Worm (Caenorhabditis elegans) whole organism, L1 larva: ENCODE measurements around the gene F44E7.7.

Experiments used
- aha-1 ChIP-seq: fragments of 150-350 bp; optimal IDR thresholded peaks from 2 replicates; lab custom pipeline; 2014; ENCODE audit warnings: missing biosample characterization, missing genetic modification characterization
- aly-2 ChIP-seq: fragments of 150-350 bp; optimal IDR thresholded peaks from 2 replicates; lab custom pipeline; 2014; ENCODE audit warnings: missing biosample characterization, missing genetic modification characterization
- ama-1 ChIP-seq: fragments of 150-350 bp; optimal IDR thresholded peaks from 2 replicates; lab custom pipeline; 2014
- blmp-1 ChIP-seq: fragments of 150-350 bp; optimal IDR thresholded peaks from 2 replicates; lab custom pipeline; 2014; ENCODE audit warnings: missing biosample characterization, missing genetic modification characterization
- ceh-63 ChIP-seq: fragments of 200-800 bp; sonication (Bioruptor generic); optimal IDR thresholded peaks from 2 replicates; lab custom pipeline; 2018; ENCODE audit warnings: mild to moderate bottlenecking, missing genetic modification characterization, missing compliant biosample characterization
- ceh-8 ChIP-seq: fragments of 200-800 bp; sonication (Bioruptor generic); optimal IDR thresholded peaks from 2 replicates; lab custom pipeline; 2018; ENCODE audit warnings: mild to moderate bottlenecking, missing genetic modification characterization, moderate library complexity, missing compliant biosample characterization
- ceh-82 ChIP-seq, 3 experiments: fragments of 150-350 bp in 1 of 3; sonication (generic microtip) in 2 of 3; optimal IDR thresholded peaks; 2 replicates each; lab custom pipeline; 2014 to 2017; ENCODE audit warnings: missing biosample characterization in 3 of 3, missing genetic modification characterization in 3 of 3
- ceh-90 ChIP-seq: sonication (generic microtip); optimal IDR thresholded peaks from 2 replicates; lab custom pipeline; 2016; ENCODE audit warnings: missing genetic modification characterization, missing compliant biosample characterization
- ces-1 ChIP-seq: fragments of 150-350 bp; optimal IDR thresholded peaks from 2 replicates; lab custom pipeline; 2014; ENCODE audit warnings: missing biosample characterization, missing genetic modification reagents, missing genetic modification characterization
- dpl-1 ChIP-seq, 3 experiments: fragments of 150-350 bp in 2 of 3; sonication (generic microtip) in 1 of 3; optimal IDR thresholded peaks; 2 replicates each; lab custom pipeline; 2014 to 2017; ENCODE audit warnings: missing biosample characterization in 3 of 3, missing genetic modification characterization in 3 of 3, missing genetic modification reagents in 3 of 3
- efl-1 ChIP-seq, 4 experiments: fragments of 150-350 bp; optimal IDR thresholded peaks in 3 of 4; peaks in 1 of 4; 1 replicate in 1 of 4; 2 replicates in 3 of 4; lab custom pipeline; 2014; ENCODE audit warnings: missing biosample characterization in 2 of 4, missing genetic modification characterization in 2 of 4, missing genetic modification reagents in 2 of 4
- egl-13 ChIP-seq: sonication (generic microtip); optimal IDR thresholded peaks from 2 replicates; lab custom pipeline; 2016; ENCODE audit warnings: missing genotype, missing genetic modification reagents, missing genetic modification characterization, missing compliant biosample characterization
- egl-27 ChIP-seq, 2 experiments: fragments of 150-350 bp in 1 of 2; sonication (generic microtip); optimal IDR thresholded peaks; 3 replicates each; lab custom pipeline; 2017 to 2018; ENCODE audit warnings: missing biosample characterization in 2 of 2, missing genetic modification characterization in 2 of 2, missing genetic modification reagents in 2 of 2
- elt-2 ChIP-seq: sonication (generic microtip); optimal IDR thresholded peaks from 2 replicates; lab custom pipeline; 2016; ENCODE audit warnings: missing genetic modification characterization, mild to moderate bottlenecking, inconsistent platforms, missing compliant biosample characterization, missing genetic modification reagents
- elt-3 ChIP-seq, 6 experiments: fragments of 150-350 bp in 1 of 6; sonication (generic microtip); optimal IDR thresholded peaks; 2 replicates each; lab custom pipeline; 2017 to 2018; ENCODE audit warnings: missing biosample characterization in 6 of 6, missing genetic modification characterization in 6 of 6, inconsistent platforms in 1 of 6
- fkh-4 ChIP-seq: sonication (generic microtip); optimal IDR thresholded peaks from 2 replicates; lab custom pipeline; 2016; ENCODE audit warnings: missing compliant biosample characterization, missing genetic modification characterization, borderline replicate concordance
- grh-1 ChIP-seq: fragments of 200-800 bp; sonication (Bioruptor generic); IDR thresholded peaks from 2 replicates; pipeline ENCODE4 v1.3.6; 2022; ENCODE audit warnings: missing genetic modification reagents, missing genetic modification characterization, missing compliant biosample characterization
- hlh-4 ChIP-seq: sonication (generic microtip); optimal IDR thresholded peaks from 2 replicates; lab custom pipeline; 2016; ENCODE audit warnings: mild to moderate bottlenecking, missing genetic modification characterization, missing compliant biosample characterization
- hpl-2 ChIP-seq: fragments of 150-350 bp; optimal IDR thresholded peaks from 2 replicates; lab custom pipeline; 2014; ENCODE audit warnings: missing biosample characterization, missing genetic modification reagents, missing genetic modification characterization
- irx-1 ChIP-seq: sonication (generic microtip); optimal IDR thresholded peaks from 2 replicates; lab custom pipeline; 2016; ENCODE audit warnings: missing genetic modification characterization, missing compliant biosample characterization
- isw-1 ChIP-seq: fragments of 200-800 bp; sonication (Bioruptor generic); IDR thresholded peaks from 2 replicates; pipeline ENCODE4 v1.3.6; 2022; ENCODE audit warnings: missing genetic modification characterization, missing compliant biosample characterization
- lin-14 ChIP-seq: fragments of 200-800 bp; sonication (Bioruptor generic); optimal IDR thresholded peaks from 2 replicates; lab custom pipeline; 2018; ENCODE audit warnings: mild to moderate bottlenecking, missing genetic modification characterization, moderate library complexity, missing compliant biosample characterization
- lin-15B ChIP-seq: fragments of 150-350 bp; sonication (generic microtip); optimal IDR thresholded peaks from 3 replicates; lab custom pipeline; 2014; ENCODE audit warnings: missing biosample characterization, missing genetic modification characterization
- lin-35 ChIP-seq, 2 experiments: fragments of 150-350 bp; optimal IDR thresholded peaks; 2 replicates each; lab custom pipeline; 2014; ENCODE audit warnings: missing biosample characterization in 2 of 2, missing genetic modification characterization in 2 of 2, missing genetic modification reagents in 2 of 2
- lir-3 ChIP-seq: sonication (generic microtip); optimal IDR thresholded peaks from 2 replicates; lab custom pipeline; 2016; ENCODE audit warnings: mild to moderate bottlenecking, missing genetic modification characterization, moderate library complexity, missing compliant biosample characterization; ENCODE audit not compliant: poor library complexity
- lsy-2 ChIP-seq, 2 experiments: fragments of 150-350 bp; optimal IDR thresholded peaks; 2 replicates each; lab custom pipeline; 2014; ENCODE audit warnings: missing biosample characterization in 2 of 2, missing genetic modification characterization in 2 of 2
- mab-9 ChIP-seq: fragments of 200-800 bp; sonication (Bioruptor generic); IDR thresholded peaks from 2 replicates; pipeline ENCODE4 v1.3.6; 2022; ENCODE audit warnings: missing genetic modification reagents, missing genetic modification characterization, missing compliant biosample characterization
- mdl-1 ChIP-seq, 2 experiments: fragments of 150-350 bp; optimal IDR thresholded peaks; 2 replicates each; lab custom pipeline; 2014 to 2017; ENCODE audit warnings: missing biosample characterization in 2 of 2, missing genetic modification characterization in 2 of 2, inconsistent platforms in 1 of 2
- mep-1 ChIP-seq: fragments of 150-350 bp; optimal IDR thresholded peaks from 2 replicates; lab custom pipeline; 2014; ENCODE audit warnings: missing biosample characterization, missing genetic modification characterization
- nhr-11 ChIP-seq: fragments of 150-350 bp; optimal IDR thresholded peaks from 2 replicates; lab custom pipeline; 2014; ENCODE audit warnings: missing biosample characterization, missing genetic modification characterization
- nhr-12 ChIP-seq: sonication (generic microtip); optimal IDR thresholded peaks from 2 replicates; lab custom pipeline; 2017; ENCODE audit warnings: missing biosample characterization, missing genetic modification characterization
- nhr-20 ChIP-seq: sonication (generic microtip); optimal IDR thresholded peaks from 2 replicates; lab custom pipeline; 2016; ENCODE audit warnings: mild to moderate bottlenecking, missing genetic modification characterization, missing compliant biosample characterization
- nhr-237 ChIP-seq: fragments of 150-350 bp; optimal IDR thresholded peaks from 2 replicates; lab custom pipeline; 2014; ENCODE audit warnings: missing biosample characterization, missing genetic modification characterization
- nhr-28 ChIP-seq: fragments of 150-350 bp; optimal IDR thresholded peaks from 2 replicates; lab custom pipeline; 2014; ENCODE audit warnings: missing biosample characterization, missing genetic modification characterization
- nhr-47 ChIP-seq: sonication (generic microtip); optimal IDR thresholded peaks from 2 replicates; lab custom pipeline; 2016; ENCODE audit warnings: mild to moderate bottlenecking, missing genetic modification characterization, moderate library complexity, missing compliant biosample characterization
- nhr-71 ChIP-seq: sonication (generic microtip); optimal IDR thresholded peaks from 2 replicates; lab custom pipeline; 2016; ENCODE audit warnings: mild to moderate bottlenecking, missing genetic modification characterization, moderate library complexity, missing compliant biosample characterization
- nhr-76 ChIP-seq: sonication (generic microtip); optimal IDR thresholded peaks from 2 replicates; lab custom pipeline; 2017; ENCODE audit warnings: missing biosample characterization, missing genetic modification characterization
- nhr-84 ChIP-seq: sonication (generic microtip); optimal IDR thresholded peaks from 2 replicates; lab custom pipeline; 2017; ENCODE audit warnings: missing biosample characterization, missing genetic modification characterization
- nhr-85 ChIP-seq: sonication (generic microtip); peaks from one replicate; lab custom pipeline; 2016; ENCODE audit warnings: missing genetic modification characterization, inconsistent platforms, missing compliant biosample characterization
- pax-3 ChIP-seq: fragments of 200-800 bp; sonication (Bioruptor generic); optimal IDR thresholded peaks from 2 replicates; lab custom pipeline; 2018; ENCODE audit warnings: mild to moderate bottlenecking, missing genetic modification characterization, moderate library complexity, missing compliant biosample characterization
- skn-1 ChIP-seq: fragments of 150-350 bp; optimal IDR thresholded peaks from 2 replicates; lab custom pipeline; 2014; ENCODE audit warnings: missing biosample characterization, missing genetic modification characterization
- snu-23 ChIP-seq: sonication (generic microtip); optimal IDR thresholded peaks from 2 replicates; lab custom pipeline; 2016; ENCODE audit warnings: missing genetic modification characterization, missing compliant biosample characterization
- sup-37 ChIP-seq: fragments of 200-800 bp; sonication (Bioruptor generic); optimal IDR thresholded peaks from 2 replicates; lab custom pipeline; 2018; ENCODE audit warnings: mild to moderate bottlenecking, missing genetic modification characterization, missing compliant biosample characterization
- tlp-1 ChIP-seq: fragments of 150-350 bp; optimal IDR thresholded peaks from 2 replicates; lab custom pipeline; 2014; ENCODE audit warnings: missing biosample characterization, missing genetic modification characterization
- unc-30 ChIP-seq: sonication (generic microtip); optimal IDR thresholded peaks from 2 replicates; lab custom pipeline; 2017; ENCODE audit warnings: missing biosample characterization, missing genetic modification characterization
- unc-62 ChIP-seq: fragments of 150-350 bp; optimal IDR thresholded peaks from 2 replicates; lab custom pipeline; 2014; ENCODE audit warnings: missing biosample characterization, missing genetic modification reagents, missing genetic modification characterization
- unc-86 ChIP-seq: sonication (generic microtip); optimal IDR thresholded peaks from 2 replicates; lab custom pipeline; 2016; ENCODE audit warnings: missing genetic modification characterization, missing compliant biosample characterization
- vab-15 ChIP-seq: sonication (generic microtip); optimal IDR thresholded peaks from 2 replicates; lab custom pipeline; 2017; ENCODE audit warnings: missing genotype, mild to moderate bottlenecking, missing genetic modification characterization, missing compliant biosample characterization
- zip-4 ChIP-seq: fragments of 200-800 bp; sonication (Bioruptor generic); optimal IDR thresholded peaks from 2 replicates; lab custom pipeline; 2018; ENCODE audit warnings: mild to moderate bottlenecking, missing genetic modification characterization, moderate library complexity, missing compliant biosample characterization
- ztf-11 ChIP-seq, 2 experiments: sonication (generic microtip); optimal IDR thresholded peaks; 2 replicates each; lab custom pipeline; 2016 to 2017; ENCODE audit warnings: missing genetic modification characterization in 2 of 2, missing biosample characterization in 1 of 2, missing compliant biosample characterization in 1 of 2

The F44E7.7 gene

ce11 chrV:5782687-5783086, 2.6 kb downstream of the F44E7.7 start, which contains the start of gene fbxa-183:
fbxa-183 (minus strand) TSS chrV:5782787.
- no peak for TF ChIP-seq elt-3 (tag; optimal IDR thresholded peaks at IDR 0.05; lab: Kevin White, UChicago)
- TF ChIP-seq lir-3 (tag; lab: Kevin White, UChicago), result no peak
- no peak for TF ChIP-seq mab-9 (GFP tag; lab: Robert Waterston, UW)
- no peak for TF ChIP-seq ceh-82 (tag; optimal IDR thresholded peaks at IDR 0.05; lab: Kevin White, UChicago)
- no peak for TF ChIP-seq nhr-76 (tag; lab: Kevin White, UChicago)
- TF ChIP-seq ceh-90, result no peak
- no peak for TF ChIP-seq hpl-2 (GFP tag; lab: Kevin White, UChicago)
- TF ChIP-seq nhr-71 (tag; lab: Kevin White, UChicago), result no peak
- no peak for TF ChIP-seq lsy-2 (tag; optimal IDR thresholded peaks at IDR 0.05; lab: Kevin White, UChicago)
- no peak for TF ChIP-seq ama-1 (lab: Kevin White, UChicago)
- TF ChIP-seq elt-2 (tag; lab: Kevin White, UChicago), result no peak
- TF ChIP-seq mep-1, result no peak

- peak in 1 of 2 experiments; percentile 20 for TF ChIP-seq mdl-1 (tag; optimal IDR thresholded peaks at IDR 0.05; lab: Kevin White, UChicago)
- TF ChIP-seq grh-1 (GFP tag; lab: Robert Waterston, UW), result 0 out of 2 replicates have a peak, but pooled peaks have one; percentile 12
- TF ChIP-seq aha-1 (tag; lab: Kevin White, UChicago), result no peak
- no peak for TF ChIP-seq ceh-63 (GFP tag; lab: Kevin White, UChicago)
- TF ChIP-seq egl-27 (tag; optimal IDR thresholded peaks at IDR 0.05; lab: Kevin White, UChicago), result no peak
- TF ChIP-seq nhr-20 (tag; lab: Kevin White, UChicago), result peak; percentile 66
- no peak for TF ChIP-seq aly-2 (tag; lab: Kevin White, UChicago)
- no peak for TF ChIP-seq ces-1
- peak; percentile 34 to 61 for TF ChIP-seq efl-1 (optimal IDR thresholded peaks at IDR 0.05; lab: Kevin White, UChicago)
- peak; percentile 23 to 87 for TF ChIP-seq efl-1 (GFP tag; optimal IDR thresholded peaks at IDR 0.05 in 1 of 2; lab: Kevin White, UChicago)
- TF ChIP-seq nhr-11, result no peak
- TF ChIP-seq ceh-8, result no peak
- peak; percentile 0 to 41 for TF ChIP-seq lin-35 (GFP tag; optimal IDR thresholded peaks at IDR 0.05; lab: Kevin White, UChicago)
- no peak for TF ChIP-seq sup-37
- no peak for TF ChIP-seq lin-15B (tag; lab: Kevin White, UChicago)
- TF ChIP-seq nhr-237, result no peak
- no peak for TF ChIP-seq nhr-12 (tag; lab: Kevin White, UChicago)
- TF ChIP-seq elt-2 (tag; lab: Kevin White, UChicago), result peak; percentile 80
- TF ChIP-seq nhr-47 (tag; lab: Kevin White, UChicago), result peak; percentile 58
- TF ChIP-seq dpl-1 (GFP tag; optimal IDR thresholded peaks at IDR 0.05; lab: Kevin White, UChicago), result peak; percentile 16 to 26 (median 25)
- TF ChIP-seq unc-62 (GFP tag; lab: Kevin White, UChicago), result no peak
- peak; percentile 72 for TF ChIP-seq snu-23 (GFP tag; lab: Kevin White, UChicago)
- no peak for TF ChIP-seq fkh-4
- no peak for TF ChIP-seq nhr-76 (tag; lab: Kevin White, UChicago)
- no peak for TF ChIP-seq nhr-28 (tag; lab: Kevin White, UChicago)
- no peak for TF ChIP-seq irx-1 (tag; lab: Kevin White, UChicago)
- no peak for TF ChIP-seq hlh-4
- TF ChIP-seq vab-15 (tag; lab: Kevin White, UChicago), result no peak
- no peak for TF ChIP-seq egl-13 (tag; lab: Kevin White, UChicago)
- TF ChIP-seq skn-1 (tag; lab: Kevin White, UChicago), result peak; percentile 1
- TF ChIP-seq ztf-11 (tag; optimal IDR thresholded peaks at IDR 0.05; lab: Kevin White, UChicago), result no peak
- TF ChIP-seq lin-14 (GFP tag; lab: Kevin White, UChicago), result peak; percentile 92
- no peak for TF ChIP-seq zip-4 (GFP tag; lab: Kevin White, UChicago)
- TF ChIP-seq nhr-84, result no peak
- TF ChIP-seq isw-1 (GFP tag; lab: Robert Waterston, UW), result no peak
- peak; percentile 72 for TF ChIP-seq mep-1
- TF ChIP-seq pax-3 (tag; lab: Kevin White, UChicago), result no peak
- TF ChIP-seq blmp-1 (tag; lab: Kevin White, UChicago), result peak; percentile 28
- TF ChIP-seq tlp-1, result no peak
- no peak for TF ChIP-seq unc-86
- TF ChIP-seq unc-30 (tag; lab: Kevin White, UChicago), result no peak
- peak; percentile 81 for TF ChIP-seq nhr-85 (tag; lab: Kevin White, UChicago)
Observed at ce11 chrV:5780713-5781360, 4.4 kb downstream of the F44E7.7 start, which contains the start of gene F44E7.5. F44E7.5 (minus strand) TSS chrV:5780922.
